Fruit fly (Drosophila melanogaster) whole organism, embryonic: ENCODE measurements around the gene CG16790.

Source experiments
- CG10147 ChIP-seq: fragments of 200-800 bp; sonication (Bioruptor generic); optimal IDR thresholded peaks from 2 replicates; lab custom pipeline; 2019; ENCODE audit warnings: missing biosample characterization, mild to moderate bottlenecking, missing genetic modification characterization, moderate library complexity
- CG10543 ChIP-seq: fragments of 200-800 bp; sonication (Bioruptor generic); optimal IDR thresholded peaks from 3 replicates; lab custom pipeline; 2017; ENCODE audit warnings: missing biosample characterization, mild to moderate bottlenecking, missing genetic modification characterization, moderate library complexity
- CG10979 ChIP-seq: fragments of 200-800 bp; sonication (Bioruptor generic); optimal IDR thresholded peaks from 2 replicates; lab custom pipeline; 2018; ENCODE audit warnings: missing biosample characterization, mild to moderate bottlenecking, missing genetic modification characterization, moderate library complexity
- CG12104 ChIP-seq: fragments of 200-800 bp; sonication (Bioruptor generic); optimal IDR thresholded peaks from 3 replicates; lab custom pipeline; 2016; ENCODE audit warnings: missing biosample characterization, missing genetic modification characterization
- CG12942 ChIP-seq: fragments of 200-800 bp; sonication (Bioruptor generic); optimal IDR thresholded peaks from 3 replicates; lab custom pipeline; 2016; ENCODE audit warnings: missing biosample characterization, missing genetic modification characterization
- CG13775 ChIP-seq: fragments of 200-800 bp; sonication (Bioruptor generic); optimal IDR thresholded peaks from 3 replicates; lab custom pipeline; 2017; ENCODE audit warnings: missing biosample characterization, mild to moderate bottlenecking, missing genetic modification characterization
- CG14014 ChIP-seq: fragments of 200-800 bp; sonication (Bioruptor generic); IDR thresholded peaks from 2 replicates; pipeline ENCODE4 v1.3.6; 2022; ENCODE audit warnings: missing biosample characterization, missing genetic modification characterization
- CG14710 ChIP-seq: fragments of 200-800 bp; sonication (Bioruptor generic); optimal IDR thresholded peaks from 3 replicates; lab custom pipeline; 2019; ENCODE audit warnings: missing biosample characterization, mild to moderate bottlenecking, missing genetic modification characterization, moderate library complexity
- CG15696 ChIP-seq: fragments of 200-800 bp; sonication (Bioruptor generic); optimal IDR thresholded peaks from 2 replicates; lab custom pipeline; 2019; ENCODE audit warnings: missing biosample characterization, mild to moderate bottlenecking, missing genetic modification characterization, moderate library complexity
- CG16815 ChIP-seq: fragments of 200-800 bp; sonication (Bioruptor generic); optimal IDR thresholded peaks from 3 replicates; lab custom pipeline; 2017; ENCODE audit warnings: missing biosample characterization, mild to moderate bottlenecking, missing genetic modification characterization
- CG17361 ChIP-seq: fragments of 200-800 bp; sonication (Bioruptor generic); IDR thresholded peaks from 3 replicates; pipeline ENCODE4 v1.3.6; 2022; ENCODE audit warnings: missing biosample characterization, missing genetic modification characterization
- CG2120 ChIP-seq: fragments of 200-800 bp; sonication (Bioruptor generic); optimal IDR thresholded peaks from 3 replicates; lab custom pipeline; 2016; ENCODE audit warnings: missing biosample characterization, missing genetic modification characterization
- CG30403 ChIP-seq: fragments of 200-800 bp; sonication (Bioruptor generic); optimal IDR thresholded peaks from 3 replicates; lab custom pipeline; 2016; ENCODE audit warnings: missing biosample characterization, missing genetic modification characterization
- CG31441 ChIP-seq: fragments of 200-800 bp; sonication (Bioruptor generic); IDR thresholded peaks from 2 replicates; pipeline ENCODE4 v1.3.6; 2022; ENCODE audit warnings: missing biosample characterization, missing genetic modification characterization
- CG34422 ChIP-seq: fragments of 200-800 bp; sonication (Bioruptor generic); IDR thresholded peaks from 3 replicates; pipeline ENCODE4 v1.3.6; 2022; ENCODE audit warnings: missing biosample characterization, missing genetic modification characterization
- CG4424 ChIP-seq: fragments of 200-800 bp; sonication (Bioruptor generic); optimal IDR thresholded peaks from 3 replicates; lab custom pipeline; 2016; ENCODE audit warnings: missing biosample characterization, missing genetic modification characterization
- CG4730 ChIP-seq: fragments of 200-800 bp; sonication (Bioruptor generic); IDR thresholded peaks from 2 replicates; pipeline ENCODE4 v1.3.6; 2022; ENCODE audit warnings: missing biosample characterization, missing genetic modification characterization
- CG6813 ChIP-seq: fragments of 200-800 bp; sonication (Bioruptor generic); optimal IDR thresholded peaks from 2 replicates; lab custom pipeline; 2017; ENCODE audit warnings: missing biosample characterization, missing genetic modification characterization, mild to moderate bottlenecking, moderate library complexity, missing genetic modification reagents
- CG7556 ChIP-seq: fragments of 200-800 bp; sonication (Bioruptor generic); optimal IDR thresholded peaks from 2 replicates; lab custom pipeline; 2017; ENCODE audit warnings: missing biosample characterization, mild to moderate bottlenecking, missing genetic modification characterization
- CG7987 ChIP-seq: fragments of 200-800 bp; sonication (Bioruptor generic); optimal IDR thresholded peaks from 2 replicates; lab custom pipeline; 2018; ENCODE audit warnings: missing biosample characterization, mild to moderate bottlenecking, missing genetic modification characterization, moderate library complexity
- CG8924 ChIP-seq: fragments of 200-800 bp; optimal IDR thresholded peaks from 3 replicates; lab custom pipeline; 2019; ENCODE audit warnings: missing biosample characterization, mild to moderate bottlenecking, missing genetic modification characterization, moderate library complexity
- CG9437 ChIP-seq: fragments of 200-800 bp; sonication (Bioruptor generic); optimal IDR thresholded peaks from 2 replicates; lab custom pipeline; 2018; ENCODE audit warnings: missing biosample characterization, mild to moderate bottlenecking, missing genetic modification characterization
- D19A ChIP-seq: fragments of 200-800 bp; optimal IDR thresholded peaks from 3 replicates; lab custom pipeline; 2019; ENCODE audit warnings: missing biosample characterization, mild to moderate bottlenecking, missing genetic modification characterization, moderate library complexity
- Fer2 ChIP-seq: fragments of 200-800 bp; sonication (Bioruptor generic); optimal IDR thresholded peaks from 2 replicates; lab custom pipeline; 2018; ENCODE audit warnings: missing biosample characterization, mild to moderate bottlenecking, missing genetic modification characterization, moderate library complexity
- Fer3 ChIP-seq: fragments of 200-800 bp; sonication (Bioruptor generic); optimal IDR thresholded peaks from 2 replicates; lab custom pipeline; 2018; ENCODE audit warnings: missing biosample characterization, mild to moderate bottlenecking, missing genetic modification characterization, moderate library complexity
- Hand ChIP-seq: fragments of 200-800 bp; sonication (Bioruptor generic); optimal IDR thresholded peaks from 2 replicates; lab custom pipeline; 2017; ENCODE audit warnings: mild to moderate bottlenecking, missing biosample characterization, missing genetic modification reagents, missing genetic modification characterization
- Hmr ChIP-seq: fragments of 200-800 bp; sonication (Bioruptor generic); optimal IDR thresholded peaks from 3 replicates; lab custom pipeline; 2017; ENCODE audit warnings: mild to moderate bottlenecking, missing biosample characterization, missing genetic modification reagents, missing genetic modification characterization
- Med ChIP-seq: fragments of 200-800 bp; sonication (Bioruptor generic); peaks from one replicate; lab custom pipeline; 2016; ENCODE audit warnings: missing biosample characterization, missing genetic modification characterization, mild to moderate bottlenecking, inconsistent platforms, moderate library complexity
- Sox100B ChIP-seq: fragments of 200-800 bp; sonication (Bioruptor generic); optimal IDR thresholded peaks from 3 replicates; lab custom pipeline; 2018; ENCODE audit warnings: missing biosample characterization, mild to moderate bottlenecking, missing genetic modification characterization
- Sox102F ChIP-seq: fragments of 200-800 bp; sonication (Bioruptor generic); optimal IDR thresholded peaks from 2 replicates; lab custom pipeline; 2018; ENCODE audit warnings: missing biosample characterization, mild to moderate bottlenecking, missing genetic modification characterization, moderate library complexity
- Tbp ChIP-seq: fragments of >200 bp; optimal IDR thresholded peaks from 2 replicates; lab custom pipeline; 2018; ENCODE audit warnings: missing biosample characterization, missing genetic modification characterization
- Trl ChIP-seq, 3 experiments: fragments of >200 bp in 2 of 3; fragments of 200-800 bp in 1 of 3; sonication (Bioruptor generic) in 1 of 3; optimal IDR thresholded peaks; 2 replicates in 1 of 3; 3 replicates in 2 of 3; lab custom pipeline; 2016 to 2017; ENCODE audit warnings: missing biosample characterization in 1 of 3, missing genetic modification characterization in 1 of 3
- Usf ChIP-seq: fragments of 200-800 bp; sonication (Bioruptor generic); optimal IDR thresholded peaks from 2 replicates; lab custom pipeline; 2017; ENCODE audit warnings: missing genotype, missing biosample characterization, missing genetic modification characterization
- ab ChIP-seq: fragments of 200-800 bp; sonication (Bioruptor generic); optimal IDR thresholded peaks from 2 replicates; lab custom pipeline; 2016; ENCODE audit warnings: missing biosample characterization, missing genetic modification characterization
- bab2 ChIP-seq: fragments of 200-800 bp; sonication (Bioruptor generic); optimal IDR thresholded peaks from 2 replicates; lab custom pipeline; 2016; ENCODE audit warnings: missing biosample characterization, missing genetic modification characterization
- bsh ChIP-seq, 2 experiments: fragments of 200-800 bp; sonication (Bioruptor generic); optimal IDR thresholded peaks; 2 replicates each; lab custom pipeline; 2017 to 2018; ENCODE audit warnings: mild to moderate bottlenecking in 2 of 2, missing biosample characterization in 2 of 2, missing genetic modification characterization in 2 of 2, moderate library complexity in 1 of 2
- chm ChIP-seq: fragments of 200-800 bp; sonication (Bioruptor generic); IDR thresholded peaks from 2 replicates; pipeline ENCODE4 v1.3.6; 2022; ENCODE audit warnings: missing biosample characterization, missing genetic modification characterization
- fd3F ChIP-seq: fragments of 200-800 bp; sonication (Bioruptor generic); optimal IDR thresholded peaks from 2 replicates; lab custom pipeline; 2018; ENCODE audit warnings: missing biosample characterization, mild to moderate bottlenecking, missing genetic modification characterization, moderate library complexity
- fru ChIP-seq: fragments of >200 bp; optimal IDR thresholded peaks from 2 replicates; lab custom pipeline; 2017
- ftz-f1 ChIP-seq: fragments of 200-800 bp; sonication (Bioruptor generic); optimal IDR thresholded peaks from 2 replicates; lab custom pipeline; 2016; ENCODE audit warnings: missing biosample characterization, missing genetic modification characterization
- h ChIP-seq: fragments of >200 bp; optimal IDR thresholded peaks from 2 replicates; lab custom pipeline; 2017
- ind ChIP-seq: fragments of 200-800 bp; sonication (Bioruptor generic); optimal IDR thresholded peaks from 3 replicates; lab custom pipeline; 2016; ENCODE audit warnings: missing biosample characterization, missing genetic modification characterization
- mld ChIP-seq: fragments of 200-800 bp; sonication (Bioruptor generic); IDR thresholded peaks from 3 replicates; pipeline ENCODE4 v1.3.6; 2022; ENCODE audit warnings: missing biosample characterization, missing genetic modification characterization; ENCODE audit not compliant: partially characterized antibody
- oc ChIP-seq: fragments of 200-800 bp; sonication (Bioruptor generic); optimal IDR thresholded peaks from 2 replicates; lab custom pipeline; 2018; ENCODE audit warnings: missing biosample characterization, mild to moderate bottlenecking, missing genetic modification characterization, moderate library complexity
- odd ChIP-seq: fragments of 200-800 bp; sonication (Bioruptor generic); optimal IDR thresholded peaks from 2 replicates; lab custom pipeline; 2017; ENCODE audit warnings: missing biosample characterization, mild to moderate bottlenecking, missing genetic modification characterization
- org-1 ChIP-seq: fragments of 200-800 bp; sonication (Bioruptor generic); optimal IDR thresholded peaks from 2 replicates; lab custom pipeline; 2017; ENCODE audit warnings: missing biosample characterization, missing genetic modification characterization
- pb ChIP-seq: fragments of 200-800 bp; sonication (Bioruptor generic); optimal IDR thresholded peaks from 3 replicates; lab custom pipeline; 2016; ENCODE audit warnings: missing biosample characterization, missing genetic modification characterization
- tgo ChIP-seq: fragments of 200-800 bp; sonication (Bioruptor generic); IDR thresholded peaks from 3 replicates; pipeline ENCODE4 v1.3.6; 2022; ENCODE audit warnings: missing biosample characterization, missing genetic modification characterization
- tna ChIP-seq: fragments of 200-800 bp; sonication (Bioruptor generic); IDR thresholded peaks from 2 replicates; pipeline ENCODE4 v1.3.6; 2022; ENCODE audit warnings: missing biosample characterization, missing genetic modification characterization; ENCODE audit not compliant: partially characterized antibody
- wdn ChIP-seq: fragments of 200-800 bp; sonication (Bioruptor generic); IDR thresholded peaks from 2 replicates; pipeline ENCODE4 v1.3.6; 2022; ENCODE audit warnings: missing biosample characterization, missing genetic modification characterization
- yki ChIP-seq: fragments of >200 bp; optimal IDR thresholded peaks from 3 replicates; lab custom pipeline; 2018

The CG16790 gene

DNA sequence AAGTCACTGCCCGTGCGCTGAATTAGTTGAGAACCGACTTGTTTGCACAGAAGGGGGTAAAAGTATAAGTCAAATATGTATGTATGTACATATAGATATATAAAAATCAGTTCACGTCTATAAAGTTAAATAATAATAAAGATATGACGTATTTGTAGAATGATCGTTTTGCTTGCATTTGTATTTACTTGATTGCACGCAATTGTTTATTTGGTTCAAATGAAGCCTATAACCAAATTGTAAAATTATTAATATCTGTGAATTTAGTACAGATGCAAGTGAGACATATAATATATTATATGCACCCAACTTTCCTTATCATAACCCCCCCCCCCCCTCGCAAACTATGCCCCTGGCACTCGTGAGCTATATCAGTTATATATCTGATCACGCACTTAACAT lies 30.5 kb upstream of the CG16790 start (continued):
- TF ChIP-seq odd (peak; percentile 9), CG12942 (GFP tag; lab: Kevin White, UChicago) (no peak), fd3F (peak; percentile 32), CG7987 (GFP tag; lab: Kevin White, UChicago) (peak; percentile 6), CG12104 (GFP tag; lab: Kevin White, UChicago) (peak; percentile 40), CG4730 (peak; percentile 5; the same call in 1 of the 2 replicates), CG6813 (GFP tag; lab: Kevin White, UChicago) (peak; percentile 39), Med (GFP tag; lab: Kevin White, UChicago) (peak; percentile 86), Usf (GFP tag; lab: Kevin White, UChicago) (peak; percentile 41), CG17361 (GFP tag; lab: Robert Waterston, UW) (peak; percentile 69), mld (GFP tag; lab: Robert Waterston, UW) (no peak), D19A (tag; lab: Kevin White, UChicago) (peak; percentile 39), h (lab: Kevin White, UChicago) (no peak), pb (no peak), wdn (0 out of 2 replicates have a peak, but pooled peaks have one; percentile 34), fru (lab: Kevin White, UChicago) (no peak), CG13775 (GFP tag; lab: Kevin White, UChicago) (peak; percentile 55), CG14014 (GFP tag; lab: Robert Waterston, UW) (no peak), CG14710 (peak; percentile 19), CG10543 (GFP tag; lab: Kevin White, UChicago) (peak; percentile 67), ftz-f1 (GFP tag; lab: Kevin White, UChicago) (no peak), CG10147 (peak; percentile 62), Trl (optimal IDR thresholded peaks at IDR 0.05; lab: Kevin White, UChicago) (no peak), Trl (GFP tag; optimal IDR thresholded peaks at IDR 0.05; lab: Kevin White, UChicago) (no peak), ind (peak; percentile 27), Sox102F (GFP tag; lab: Kevin White, UChicago) (peak; percentile 23), Fer2 (tag; lab: Kevin White, UChicago) (peak; percentile 23), CG34422 (GFP tag; lab: Robert Waterston, UW) (no peak), CG8924 (tag; lab: Kevin White, UChicago) (peak; percentile 54), Hand (GFP tag; lab: Kevin White, UChicago) (peak; percentile 57), tna (GFP tag; lab: Robert Waterston, UW) (no peak), CG2120 (GFP tag; lab: Kevin White, UChicago) (peak; percentile 63), org-1 (GFP tag; lab: Kevin White, UChicago) (no peak), Hmr (peak; percentile 65), bsh (GFP tag; optimal IDR thresholded peaks at IDR 0.05; lab: Kevin White, UChicago) (peak in 1 of 2 experiments; percentile 40), CG7556 (GFP tag; lab: Kevin White, UChicago) (peak; percentile 28), CG31441 (GFP tag; lab: Robert Waterston, UW) (peak; percentile 50), CG4424 (GFP tag; lab: Kevin White, UChicago) (peak; percentile 28), tgo (GFP tag; lab: Robert Waterston, UW) (no peak), oc (tag; lab: Kevin White, UChicago) (no peak), bab2 (GFP tag; lab: Kevin White, UChicago) (no peak), CG30403 (GFP tag; lab: Kevin White, UChicago) (peak; percentile 25), Sox100B (peak; percentile 51), CG9437 (peak; percentile 12), ab (no peak), CG16815 (peak; percentile 12), CG10979 (peak; percentile 13), Tbp (GFP tag; lab: Kevin White, UChicago) (no peak), chm (no peak), Fer3 (tag; lab: Kevin White, UChicago) (peak; percentile 34), yki (lab: Kevin White, UChicago) (no peak), CG15696 (peak; percentile 52)
